Worm (Caenorhabditis elegans): Measurements from ENCODE around the gene frpr-13.

- TF ChIP-seq gmeb-2 (tag; optimal IDR thresholded peaks at IDR 0.05) (no peak), unc-55 (GFP tag; optimal IDR thresholded peaks at IDR 0.05) (peak; percentile 33), pros-1 (tag; optimal IDR thresholded peaks at IDR 0.05) (no peak), elt-2 (tag; optimal IDR thresholded peaks at IDR 0.05) (peak; percentile 47), zip-5 (tag; optimal IDR thresholded peaks at IDR 0.05) (no peak), ets-4 (tag; optimal IDR thresholded peaks at IDR 0.05) (no peak), hlh-6 (tag; optimal IDR thresholded peaks at IDR 0.05) (no peak), lim-6 (tag; optimal IDR thresholded peaks at IDR 0.05) (no peak), sox-4 (tag; optimal IDR thresholded peaks at IDR 0.05) (no peak), nhr-11 (tag; optimal IDR thresholded peaks at IDR 0.05) (no peak), ttx-3 (tag; optimal IDR thresholded peaks at IDR 0.05) (no peak), C08G9.2 (tag; optimal IDR thresholded peaks at IDR 0.05) (no peak)
These were observed 23.9 kb downstream of the frpr-13 start, which contains the start of gene ttr-47 for ce11 chrV:8922781-8923180.
